Worm (Caenorhabditis elegans) whole organism, mixed stage, embryonic: ENCODE data around the gene bbs-2.

Experiments
- ces-1 ChIP-seq: fragments of 150-350 bp; optimal IDR thresholded peaks from 2 replicates; lab custom pipeline; 2014; ENCODE audit warnings: missing biosample characterization, missing genetic modification reagents, missing genetic modification characterization
- elt-3 ChIP-seq: fragments of 150-350 bp; optimal IDR thresholded peaks from 2 replicates; lab custom pipeline; 2014; ENCODE audit warnings: missing biosample characterization, missing genetic modification characterization
- nhr-76 ChIP-seq: sonication (generic microtip); optimal IDR thresholded peaks from 2 replicates; lab custom pipeline; 2017; ENCODE audit warnings: missing biosample characterization, missing genetic modification characterization
- pha-4 ChIP-seq: fragments of 150-350 bp; optimal IDR thresholded peaks from 2 replicates; lab custom pipeline; 2018; ENCODE audit warnings: missing biosample characterization, missing genetic modification reagents, missing genetic modification characterization
- unc-39 ChIP-seq: fragments of 150-350 bp; optimal IDR thresholded peaks from 2 replicates; lab custom pipeline; 2014; ENCODE audit warnings: missing biosample characterization, missing genetic modification characterization

DNA sequence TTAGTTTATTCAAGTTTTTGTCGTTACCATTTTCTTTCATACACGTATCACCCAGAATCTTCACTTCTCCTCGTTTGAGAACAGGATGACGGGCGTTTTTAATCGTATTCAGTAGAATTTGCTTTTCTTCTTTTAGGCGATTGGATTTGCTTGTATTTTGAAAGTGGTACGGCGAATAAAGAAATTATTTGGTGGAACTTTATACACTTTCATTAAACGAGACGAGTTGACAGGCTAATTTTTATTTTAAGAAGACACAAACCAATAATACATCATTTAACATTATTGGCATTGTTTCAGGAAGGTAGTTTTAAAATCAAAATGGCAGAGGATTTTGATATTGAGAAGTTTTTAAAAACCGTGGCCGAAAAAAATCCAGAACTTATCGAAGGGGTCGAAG lies 18.8 kb upstream of the bbs-2 start, which contains the start of gene C49H3.4:
- TF ChIP-seq unc-39 (tag; lab: Kevin White, UChicago) (no peak), elt-3 (tag; lab: Kevin White, UChicago) (no peak), nhr-76 (tag; lab: Kevin White, UChicago) (no peak), pha-4 (tag; lab: Kevin White, UChicago) (no peak), ces-1 (GFP tag; lab: Kevin White, UChicago) (no peak)
